Worm (Caenorhabditis elegans): Measurements from ENCODE around the gene obr-3.

The obr-3 gene

DNA sequence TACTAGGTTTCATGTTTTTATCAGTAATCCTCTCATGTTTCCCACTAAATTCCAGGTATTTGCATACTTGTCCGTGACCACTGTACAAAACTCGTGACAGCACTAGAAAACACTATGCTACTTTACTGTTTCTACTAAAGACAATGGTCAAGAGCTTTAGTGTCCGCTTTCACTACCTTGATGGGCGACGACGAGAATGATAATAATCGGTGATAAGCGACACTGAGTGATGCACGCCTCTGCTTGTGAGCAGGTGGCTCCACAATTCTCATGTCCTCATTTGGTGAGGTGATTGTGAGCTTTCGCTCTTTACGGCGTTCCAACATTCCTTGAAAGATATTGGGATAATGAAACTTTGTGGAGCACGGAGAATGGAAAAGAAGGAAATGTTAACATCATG is 6.4 kb downstream of the obr-3 start:
- peak; percentile 10 for TF ChIP-seq skn-1 (tag; optimal IDR thresholded peaks at IDR 0.05)
- TF ChIP-seq pha-4 (tag; optimal IDR thresholded peaks at IDR 0.05), result peak; percentile 2
- no peak for TF ChIP-seq ceh-9 (tag; optimal IDR thresholded peaks at IDR 0.05)
- TF ChIP-seq ceh-82 (tag; optimal IDR thresholded peaks at IDR 0.05), result no peak
- no peak for TF ChIP-seq ZK546.5 (tag; optimal IDR thresholded peaks at IDR 0.05)
- no peak for TF ChIP-seq ceh-16 (tag; optimal IDR thresholded peaks at IDR 0.05)
- TF ChIP-seq nhr-237 (tag; optimal IDR thresholded peaks at IDR 0.05), result no peak
- peak; percentile 72 for TF ChIP-seq pqm-1 (tag; optimal IDR thresholded peaks at IDR 0.05)
- TF ChIP-seq egl-27 (tag; optimal IDR thresholded peaks at IDR 0.05), result no peak
- no peak for TF ChIP-seq fos-1 (tag; optimal IDR thresholded peaks at IDR 0.05)
- TF ChIP-seq ztf-4 (tag; optimal IDR thresholded peaks at IDR 0.05), result no peak
- no peak for TF ChIP-seq nhr-28 (tag; optimal IDR thresholded peaks at IDR 0.05)
- peak; percentile 71 for TF ChIP-seq elt-2 (tag; optimal IDR thresholded peaks at IDR 0.05)
- no peak for TF ChIP-seq fkh-10 (GFP tag; optimal IDR thresholded peaks at IDR 0.05)
- no peak for TF ChIP-seq jun-1 (tag; optimal IDR thresholded peaks at IDR 0.05)
- no peak for TF ChIP-seq mml-1 (tag; optimal IDR thresholded peaks at IDR 0.05)
- no peak for TF ChIP-seq R02D3.7 (tag; optimal IDR thresholded peaks at IDR 0.05)

DNA sequence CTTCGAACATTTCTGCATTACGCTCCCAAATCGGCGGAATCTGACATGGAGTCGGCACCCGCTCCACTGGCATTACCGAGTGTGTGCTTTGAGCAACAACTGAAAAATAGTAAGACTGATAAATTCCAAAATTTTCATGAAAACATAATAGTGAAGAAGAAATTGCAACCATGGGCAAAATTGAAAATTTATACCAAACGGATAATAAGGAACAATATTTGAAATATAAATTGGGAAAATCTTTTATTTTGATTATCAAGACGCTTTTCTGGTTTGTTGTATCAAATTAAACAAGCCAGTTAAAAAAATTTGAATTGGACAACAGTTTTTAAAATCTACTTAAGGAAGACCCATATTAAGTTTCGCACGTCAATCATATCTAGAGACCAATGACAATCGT is 16.1 kb downstream of the obr-3 start, which contains the start of gene ZK1086.2:
ZK1086.2 (minus strand) TSS at position 101 of the 400 bp plus-strand sequence.
- TF ChIP-seq pha-4 (tag; optimal IDR thresholded peaks at IDR 0.05), result no peak
- TF ChIP-seq tbx-2 (tag; optimal IDR thresholded peaks at IDR 0.05), result no peak

ce11 chrX:13790532-13790931 is 19.1 kb downstream of the obr-3 start, which contains the start of gene ZK1086.3:
TSS of gene ZK1086.3 (plus strand) at chrX:13790832.
- TF ChIP-seq elt-1 (tag; optimal IDR thresholded peaks at IDR 0.05), result no peak
- no peak for TF ChIP-seq nhr-67 (tag; optimal IDR thresholded peaks at IDR 0.05)
- TF ChIP-seq fkh-2 (tag; optimal IDR thresholded peaks at IDR 0.05), result no peak
- TF ChIP-seq fos-1 (tag; optimal IDR thresholded peaks at IDR 0.05), result no peak
- TF ChIP-seq ztf-11 (tag; optimal IDR thresholded peaks at IDR 0.05), result no peak
- TF ChIP-seq egl-27 (tag; optimal IDR thresholded peaks at IDR 0.05), result no peak
- no peak for TF ChIP-seq nhr-237 (tag; optimal IDR thresholded peaks at IDR 0.05)
- no peak for TF ChIP-seq elt-2 (tag; optimal IDR thresholded peaks at IDR 0.05)
- TF ChIP-seq sea-2 (GFP tag; optimal IDR thresholded peaks at IDR 0.05), result no peak
- TF ChIP-seq lin-39 (tag; optimal IDR thresholded peaks at IDR 0.05), result no peak
- no peak for TF ChIP-seq pqm-1 (tag; optimal IDR thresholded peaks at IDR 0.05)
- no peak for TF ChIP-seq ztf-4 (tag; optimal IDR thresholded peaks at IDR 0.05)
- no peak for TF ChIP-seq nhr-23 (tag; optimal IDR thresholded peaks at IDR 0.05)
- no peak for TF ChIP-seq aly-2 (tag; optimal IDR thresholded peaks at IDR 0.05)
- no peak for TF ChIP-seq nhr-28 (tag; optimal IDR thresholded peaks at IDR 0.05)
- TF ChIP-seq hmg-11 (tag; optimal IDR thresholded peaks at IDR 0.05), result no peak

- TF ChIP-seq nfya-1 (tag; optimal IDR thresholded peaks at IDR 0.05; ENCODE audit: insufficient read depth) (no peak), ztf-11 (tag; optimal IDR thresholded peaks at IDR 0.05) (no peak), mml-1 (tag; optimal IDR thresholded peaks at IDR 0.05) (no peak), nhr-237 (tag; optimal IDR thresholded peaks at IDR 0.05) (no peak), ceh-82 (tag; optimal IDR thresholded peaks at IDR 0.05) (no peak), nhr-25 (tag; optimal IDR thresholded peaks at IDR 0.05) (no peak), nhr-23 (tag; optimal IDR thresholded peaks at IDR 0.05) (no peak)
These were observed 24.4 kb downstream of the obr-3 start, which contains the start of gene F55F3.4 for ce11 chrX:13785268-13785667. TSS of gene F55F3.4 (plus strand) at chrX:13785568.

ce11 chrX:13782074-13782462 is 27.6 kb downstream of the obr-3 start:
- TF ChIP-seq ama-1 (optimal IDR thresholded peaks at IDR 0.05) (no peak), pha-4 (tag; optimal IDR thresholded peaks at IDR 0.05) (peak; percentile 26), elt-2 (tag; optimal IDR thresholded peaks at IDR 0.05) (peak; percentile 20)

DNA sequence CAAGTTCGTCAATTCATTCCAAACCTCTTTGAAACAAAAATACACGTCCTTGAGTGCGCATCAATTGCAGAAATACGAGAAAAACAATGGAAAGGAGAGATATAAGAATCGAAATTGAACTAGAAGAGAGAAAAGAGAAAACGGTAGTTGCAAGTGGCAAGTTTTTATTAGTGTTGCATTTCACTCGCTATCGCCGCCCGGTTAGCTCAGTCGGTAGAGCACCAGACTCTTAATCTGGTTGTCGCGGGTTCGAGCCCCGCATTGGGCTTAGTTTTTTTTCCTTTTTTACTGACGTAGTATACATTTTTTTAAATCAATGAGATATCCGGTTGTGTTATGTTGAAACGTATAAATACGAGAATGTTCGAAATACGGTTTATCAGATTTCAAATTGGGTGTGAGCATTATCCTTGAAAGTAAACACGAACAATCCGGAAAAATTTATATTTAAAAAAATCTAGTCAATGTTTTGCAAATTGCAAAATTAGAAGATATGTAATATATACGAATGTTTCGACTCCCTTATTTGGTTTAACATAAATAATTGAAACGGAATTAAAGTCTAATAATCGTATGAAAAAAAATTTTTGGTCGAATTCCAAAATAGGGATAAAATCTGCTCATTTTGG is 28.1 kb downstream of the obr-3 start:
- TF ChIP-seq tbx-2 (tag; optimal IDR thresholded peaks at IDR 0.05) (peak; percentile 11), ceh-9 (tag; optimal IDR thresholded peaks at IDR 0.05) (no peak), lsy-12 (tag; optimal IDR thresholded peaks at IDR 0.05) (no peak), nhr-25 (tag; optimal IDR thresholded peaks at IDR 0.05) (no peak), jun-1 (tag; optimal IDR thresholded peaks at IDR 0.05) (no peak), nhr-43 (tag; optimal IDR thresholded peaks at IDR 0.05; ENCODE audit: poor library complexity, severe bottlenecking) (peak; percentile 80), nfya-1 (tag; optimal IDR thresholded peaks at IDR 0.05; ENCODE audit: insufficient read depth) (peak; percentile 35), R02D3.7 (tag; optimal IDR thresholded peaks at IDR 0.05) (no peak), nhr-11 (tag; optimal IDR thresholded peaks at IDR 0.05) (no peak), unc-62 (GFP tag; optimal IDR thresholded peaks at IDR 0.05) (no peak), elt-1 (tag; optimal IDR thresholded peaks at IDR 0.05) (no peak), ztf-11 (tag; optimal IDR thresholded peaks at IDR 0.05) (no peak), hmg-11 (tag; optimal IDR thresholded peaks at IDR 0.05) (peak; percentile 10), elt-2 (tag; optimal IDR thresholded peaks at IDR 0.05) (peak; percentile 13)
